Fruit fly (Drosophila melanogaster) whole organism, pupa: Measurements from ENCODE around the gene CG12024.

Experiments
- CG15710 ChIP-seq: fragments of 200-800 bp; sonication (Bioruptor generic); optimal IDR thresholded peaks from 2 replicates; lab custom pipeline; 2018; ENCODE audit warnings: missing biosample characterization, mild to moderate bottlenecking, missing genetic modification characterization, moderate library complexity
- CG32121 ChIP-seq: fragments of 200-800 bp; sonication (Bioruptor generic); IDR thresholded peaks from 2 replicates; pipeline ENCODE4 v1.3.6; 2022; ENCODE audit warnings: missing biosample characterization, missing genetic modification characterization
- CG8159 ChIP-seq: fragments of 200-800 bp; sonication (Bioruptor generic); optimal IDR thresholded peaks from 3 replicates; lab custom pipeline; 2018; ENCODE audit warnings: missing biosample characterization, mild to moderate bottlenecking, missing genetic modification characterization, moderate library complexity
- D1 ChIP-seq: fragments of 200-800 bp; sonication (Bioruptor generic); optimal IDR thresholded peaks from 2 replicates; lab custom pipeline; 2018; ENCODE audit warnings: missing biosample characterization, mild to moderate bottlenecking, missing genetic modification characterization, moderate library complexity
- Pif1A ChIP-seq: fragments of 200-800 bp; sonication (Bioruptor generic); optimal IDR thresholded peaks from 3 replicates; lab custom pipeline; 2016; ENCODE audit warnings: missing biosample characterization, missing genetic modification characterization

dm6 chr3L:1856467-1857350 lies at the start of gene CG12024:
- TF ChIP-seq CG32121 (GFP tag; lab: Robert Waterston, UW) (peak; percentile 20; the same call in 1 of the 2 replicates), CG8159 (tag; lab: Kevin White, UChicago) (peak; percentile 62), CG15710 (tag; lab: Kevin White, UChicago) (peak; percentile 61), D1 (tag; lab: Kevin White, UChicago) (no peak), Pif1A (peak; percentile 35)
